Worm (Caenorhabditis elegans): Measurements from ENCODE around the gene ocr-3.

- TF ChIP-seq ama-1 (optimal IDR thresholded peaks at IDR 0.05) = no peak
- TF ChIP-seq tra-4 (tag; optimal IDR thresholded peaks at IDR 0.05) = no peak
- TF ChIP-seq hmbx-1 (tag; optimal IDR thresholded peaks at IDR 0.05) = no peak
- no peak for TF ChIP-seq F13C5.2 (tag; optimal IDR thresholded peaks at IDR 0.05)
- TF ChIP-seq hmg-4 (GFP tag; optimal IDR thresholded peaks at IDR 0.05) = no peak
- TF ChIP-seq aly-1 (tag; optimal IDR thresholded peaks at IDR 0.05) = no peak
- TF ChIP-seq ceh-13 (GFP tag; optimal IDR thresholded peaks at IDR 0.05) = no peak
- TF ChIP-seq sea-1 (GFP tag; conservative IDR thresholded peaks at IDR 0.05) = no peak
- no peak for TF ChIP-seq tbx-11 (GFP tag; IDR thresholded peaks at IDR 0.05)
- no peak for TF ChIP-seq tbx-37 (GFP tag; conservative IDR thresholded peaks at IDR 0.05)
- TF ChIP-seq ceh-36 (tag; optimal IDR thresholded peaks at IDR 0.05) = no peak
- TF ChIP-seq ets-7 (tag; optimal IDR thresholded peaks at IDR 0.05) = no peak
- TF ChIP-seq B0310.2 (tag; optimal IDR thresholded peaks at IDR 0.05) = no peak
These were observed 19.7 kb upstream of the ocr-3 start for ce11 chrX:15148831-15149230.

Measured in whole organism, early embryonic.